Fruit fly (Drosophila melanogaster) whole organism, embryonic: Measurements from ENCODE around the gene Trl.
A peak's percentile ranks its signal among the peaks of the same experiment; 100 is the strongest.

Experiments used
- Bdp1 ChIP-seq: fragments of 200-800 bp; sonication (Bioruptor generic); optimal IDR thresholded peaks from 3 replicates; lab custom pipeline; 2016; ENCODE audit warnings: missing biosample characterization, missing genetic modification characterization
- CG10209 ChIP-seq: fragments of 200-800 bp; sonication (Bioruptor generic); optimal IDR thresholded peaks from 3 replicates; lab custom pipeline; 2017; ENCODE audit warnings: missing biosample characterization, mild to moderate bottlenecking, missing genetic modification characterization, missing genetic modification reagents
- CG10274 ChIP-seq: fragments of 200-800 bp; sonication (Bioruptor generic); optimal IDR thresholded peaks from 3 replicates; lab custom pipeline; 2017; ENCODE audit warnings: missing biosample characterization, mild to moderate bottlenecking, missing genetic modification characterization
- CG10462 ChIP-seq: fragments of 200-800 bp; sonication (Bioruptor generic); optimal IDR thresholded peaks from 2 replicates; lab custom pipeline; 2016; ENCODE audit warnings: missing biosample characterization, missing genetic modification characterization
- CG13424 ChIP-seq: fragments of 200-800 bp; sonication (Bioruptor generic); optimal IDR thresholded peaks from 2 replicates; lab custom pipeline; 2019; ENCODE audit warnings: missing biosample characterization, mild to moderate bottlenecking, missing genetic modification characterization, moderate library complexity
- CG15269 ChIP-seq: fragments of 200-800 bp; sonication (Bioruptor generic); optimal IDR thresholded peaks from 2 replicates; lab custom pipeline; 2018; ENCODE audit warnings: missing biosample characterization, mild to moderate bottlenecking, missing genetic modification characterization, moderate library complexity
- CG1603 ChIP-seq: fragments of 200-800 bp; sonication (Bioruptor generic); optimal IDR thresholded peaks from 2 replicates; lab custom pipeline; 2019; ENCODE audit warnings: missing biosample characterization, mild to moderate bottlenecking, missing genetic modification characterization, moderate library complexity
- CG1647 ChIP-seq: fragments of 200-800 bp; sonication (Bioruptor generic); optimal IDR thresholded peaks from 3 replicates; lab custom pipeline; 2016; ENCODE audit warnings: missing biosample characterization, missing genetic modification characterization
- CG16863 ChIP-seq: fragments of 200-800 bp; sonication (Bioruptor generic); optimal IDR thresholded peaks from 3 replicates; lab custom pipeline; 2016; ENCODE audit warnings: missing biosample characterization, missing genetic modification characterization
- CG18619 ChIP-seq: fragments of 200-800 bp; sonication (Bioruptor generic); optimal IDR thresholded peaks from 3 replicates; lab custom pipeline; 2017; ENCODE audit warnings: missing biosample characterization, mild to moderate bottlenecking, missing genetic modification characterization
- CG18764 ChIP-seq: fragments of 200-800 bp; sonication (Bioruptor generic); optimal IDR thresholded peaks from 3 replicates; lab custom pipeline; 2016; ENCODE audit warnings: missing biosample characterization, missing genetic modification characterization
- CG2712 ChIP-seq: fragments of 200-800 bp; optimal IDR thresholded peaks from 3 replicates; lab custom pipeline; 2019; ENCODE audit warnings: missing biosample characterization, mild to moderate bottlenecking, missing genetic modification characterization, moderate library complexity
- CG3163 ChIP-seq: fragments of 200-800 bp; sonication (Bioruptor generic); optimal IDR thresholded peaks from 3 replicates; lab custom pipeline; 2016; ENCODE audit warnings: missing biosample characterization, missing genetic modification characterization
- CG43689 ChIP-seq: fragments of 200-800 bp; sonication (Bioruptor generic); IDR thresholded peaks from 2 replicates; pipeline ENCODE4 v1.3.6; 2022; ENCODE audit warnings: missing biosample characterization, missing genetic modification characterization
- CG4707 ChIP-seq: fragments of 200-800 bp; sonication (Bioruptor generic); optimal IDR thresholded peaks from 2 replicates; lab custom pipeline; 2018; ENCODE audit warnings: missing biosample characterization, mild to moderate bottlenecking, missing genetic modification characterization, moderate library complexity
- CG5180 ChIP-seq: fragments of 200-800 bp; sonication (Bioruptor generic); optimal IDR thresholded peaks from 3 replicates; lab custom pipeline; 2017; ENCODE audit warnings: missing biosample characterization, missing genetic modification characterization, mild to moderate bottlenecking, moderate library complexity, missing genetic modification reagents
- CG5245 ChIP-seq: fragments of 200-800 bp; sonication (Bioruptor generic); optimal IDR thresholded peaks from 3 replicates; lab custom pipeline; 2016; ENCODE audit warnings: missing biosample characterization, missing genetic modification characterization
- CG6854 ChIP-seq: fragments of 200-800 bp; sonication (Bioruptor generic); optimal IDR thresholded peaks from 3 replicates; lab custom pipeline; 2017; ENCODE audit warnings: missing biosample characterization, mild to moderate bottlenecking, missing genetic modification characterization
- CG7357 ChIP-seq: fragments of 200-800 bp; sonication (Bioruptor generic); IDR thresholded peaks from 3 replicates; pipeline ENCODE4 v1.3.6; 2022; ENCODE audit warnings: missing biosample characterization, missing genetic modification characterization
- CG7745 ChIP-seq: fragments of 200-800 bp; sonication (Bioruptor generic); optimal IDR thresholded peaks from 2 replicates; lab custom pipeline; 2018; ENCODE audit warnings: missing biosample characterization, mild to moderate bottlenecking, missing genetic modification characterization, moderate library complexity
- CG8388 ChIP-seq: fragments of 200-800 bp; sonication (Bioruptor generic); optimal IDR thresholded peaks from 2 replicates; lab custom pipeline; 2019; ENCODE audit warnings: missing biosample characterization, mild to moderate bottlenecking, missing genetic modification characterization, moderate library complexity
- CG9437 ChIP-seq: fragments of 200-800 bp; sonication (Bioruptor generic); optimal IDR thresholded peaks from 2 replicates; lab custom pipeline; 2018; ENCODE audit warnings: missing biosample characterization, mild to moderate bottlenecking, missing genetic modification characterization
- CG9817 ChIP-seq: fragments of 200-800 bp; sonication (Bioruptor generic); optimal IDR thresholded peaks from 2 replicates; lab custom pipeline; 2018; ENCODE audit warnings: missing biosample characterization, mild to moderate bottlenecking, missing genetic modification characterization, moderate library complexity
- CrebB ChIP-seq: fragments of 200-800 bp; sonication (Bioruptor generic); optimal IDR thresholded peaks from 3 replicates; lab custom pipeline; 2018; ENCODE audit warnings: missing biosample characterization, mild to moderate bottlenecking, missing genetic modification characterization
- Dfd ChIP-seq, 2 experiments: fragments of >200 bp; optimal IDR thresholded peaks; 2 replicates each; lab custom pipeline; 2017; ENCODE audit warnings: missing biosample characterization in 2 of 2, missing genetic modification characterization in 2 of 2
- Dll ChIP-seq: fragments of 200-800 bp; sonication (Bioruptor generic); IDR thresholded peaks from 4 replicates; pipeline ENCODE4 v1.3.6; 2022; ENCODE audit warnings: missing biosample characterization, missing genetic modification characterization; ENCODE audit not compliant: partially characterized antibody
- Ets97D ChIP-seq: fragments of 200-800 bp; sonication (Bioruptor generic); optimal IDR thresholded peaks from 3 replicates; lab custom pipeline; 2016; ENCODE audit warnings: missing biosample characterization, missing genetic modification characterization
- H15 ChIP-seq: fragments of 200-800 bp; sonication (Bioruptor generic); IDR thresholded peaks from 3 replicates; pipeline ENCODE4 v1.3.6; 2022; ENCODE audit warnings: missing biosample characterization, missing genetic modification characterization
- MBD-R2 ChIP-seq: fragments of 200-800 bp; sonication (Bioruptor generic); IDR thresholded peaks from 2 replicates; pipeline ENCODE4 v1.3.6; 2022; ENCODE audit warnings: missing biosample characterization, missing genetic modification characterization
- MESR4 ChIP-seq: fragments of 200-800 bp; sonication (Bioruptor generic); optimal IDR thresholded peaks from 2 replicates; lab custom pipeline; 2018; ENCODE audit warnings: missing biosample characterization, mild to moderate bottlenecking, missing genetic modification characterization, moderate library complexity
- Meics ChIP-seq: fragments of 200-800 bp; sonication (Bioruptor generic); optimal IDR thresholded peaks from 2 replicates; lab custom pipeline; 2017; ENCODE audit warnings: missing biosample characterization, mild to moderate bottlenecking, missing genetic modification characterization
- Ravus ChIP-seq: fragments of 200-800 bp; sonication (Bioruptor generic); IDR thresholded peaks from 2 replicates; pipeline ENCODE4 v1.3.6; 2022; ENCODE audit warnings: missing biosample characterization, missing genetic modification characterization
- Xbp1 ChIP-seq: fragments of 200-800 bp; sonication (Bioruptor generic); optimal IDR thresholded peaks from 3 replicates; lab custom pipeline; 2016; ENCODE audit warnings: missing biosample characterization, mild to moderate bottlenecking, missing genetic modification characterization
- ase ChIP-seq: fragments of 200-800 bp; sonication (Bioruptor generic); IDR thresholded peaks from 3 replicates; pipeline ENCODE4 v1.3.6; 2022; ENCODE audit warnings: missing biosample characterization, missing genetic modification characterization
- br ChIP-seq: fragments of >200 bp; optimal IDR thresholded peaks from 2 replicates; lab custom pipeline; 2017
- corto ChIP-seq: fragments of 200-800 bp; sonication (Bioruptor generic); optimal IDR thresholded peaks from 2 replicates; lab custom pipeline; 2016; ENCODE audit warnings: missing biosample characterization, mild to moderate bottlenecking, missing genetic modification characterization, moderate library complexity
- disco-r ChIP-seq: fragments of 200-800 bp; sonication (Bioruptor generic); optimal IDR thresholded peaks from 2 replicates; lab custom pipeline; 2016; ENCODE audit warnings: missing biosample characterization, missing genetic modification characterization
- ewg ChIP-seq: fragments of 200-800 bp; sonication (Bioruptor generic); optimal IDR thresholded peaks from 3 replicates; lab custom pipeline; 2017; ENCODE audit warnings: mild to moderate bottlenecking, missing biosample characterization, missing genetic modification reagents, missing genetic modification characterization
- grn ChIP-seq: fragments of 200-800 bp; sonication (Bioruptor generic); optimal IDR thresholded peaks from 3 replicates; lab custom pipeline; 2017; ENCODE audit warnings: missing biosample characterization, missing genetic modification characterization
- gt ChIP-seq: fragments of 200-800 bp; sonication (Bioruptor generic); IDR thresholded peaks from 2 replicates; pipeline ENCODE4 v1.3.6; 2022; ENCODE audit warnings: missing biosample characterization, missing genetic modification characterization
- h ChIP-seq: fragments of >200 bp; optimal IDR thresholded peaks from 2 replicates; lab custom pipeline; 2017
- klu ChIP-seq: fragments of 200-800 bp; sonication (Bioruptor generic); IDR thresholded peaks from 2 replicates; pipeline ENCODE4 v1.3.6; 2022; ENCODE audit warnings: missing biosample characterization, missing genetic modification characterization
- lola ChIP-seq, 3 experiments: fragments of >200 bp in 2 of 3; fragments of 200-800 bp in 1 of 3; sonication (Bioruptor generic) in 1 of 3; optimal IDR thresholded peaks; 2 replicates each; lab custom pipeline; 2017 to 2019; ENCODE audit warnings: missing biosample characterization in 3 of 3, missing genetic modification characterization in 3 of 3, mild to moderate bottlenecking in 1 of 3, moderate library complexity in 1 of 3
- nom ChIP-seq: fragments of 200-800 bp; sonication (Bioruptor generic); optimal IDR thresholded peaks from 2 replicates; lab custom pipeline; 2017; ENCODE audit warnings: missing biosample characterization, missing genetic modification characterization, mild to moderate bottlenecking, moderate library complexity, missing genetic modification reagents
- slp2 ChIP-seq: fragments of 200-800 bp; sonication (Bioruptor generic); optimal IDR thresholded peaks from 2 replicates; lab custom pipeline; 2016; ENCODE audit warnings: missing biosample characterization, missing genetic modification characterization
- sqz ChIP-seq: fragments of 200-800 bp; sonication (Bioruptor generic); optimal IDR thresholded peaks from 3 replicates; lab custom pipeline; 2018; ENCODE audit warnings: missing biosample characterization, mild to moderate bottlenecking, missing genetic modification characterization
- ssp ChIP-seq: fragments of 200-800 bp; sonication (Bioruptor generic); IDR thresholded peaks from 2 replicates; pipeline ENCODE4 v1.3.6; 2022; ENCODE audit warnings: missing biosample characterization, missing genetic modification characterization
- tll ChIP-seq, 2 experiments: fragments of 200-800 bp in 1 of 2; fragments of >200 bp in 1 of 2; sonication (Bioruptor generic) in 1 of 2; optimal IDR thresholded peaks; 2 replicates each; lab custom pipeline; 2017 to 2019; ENCODE audit warnings: missing biosample characterization in 2 of 2, missing genetic modification characterization in 2 of 2, mild to moderate bottlenecking in 1 of 2, moderate library complexity in 1 of 2
- yki ChIP-seq: fragments of >200 bp; optimal IDR thresholded peaks from 3 replicates; lab custom pipeline; 2018
- z ChIP-seq: fragments of 200-800 bp; sonication (Bioruptor generic); IDR thresholded peaks from 3 replicates; pipeline ENCODE4 v1.3.6; 2022; ENCODE audit warnings: missing biosample characterization, missing genetic modification characterization

The Trl gene

dm6 chr3L:14759984-14760626 lies 744 bp downstream of the Trl start (continued):
- TF ChIP-seq Meics (peak; percentile 63), CG7745 (no peak), lola (GFP tag; optimal IDR thresholded peaks at IDR 0.05; lab: Kevin White, UChicago) (peak in 1 of 3 experiments; percentile 52), Ets97D (no peak), br (lab: Kevin White, UChicago) (no peak), CG13424 (peak; percentile 74), disco-r (peak; percentile 23), ase (GFP tag; lab: Robert Waterston, UW) (0 out of 3 replicates have a peak, but pooled peaks have one; percentile 35), CG5245 (GFP tag; lab: Kevin White, UChicago) (peak; percentile 51), ssp (GFP tag; lab: Robert Waterston, UW) (0 out of 2 replicates have a peak, but pooled peaks have one; percentile 34), Xbp1 (GFP tag; lab: Kevin White, UChicago) (peak; percentile 80), corto (GFP tag; lab: Kevin White, UChicago) (no peak), CG2712 (peak; percentile 63), CG9437 (GFP tag; lab: Kevin White, UChicago) (peak; percentile 44), CG10462 (GFP tag; lab: Kevin White, UChicago) (peak; percentile 46), CG4707 (GFP tag; lab: Kevin White, UChicago) (peak; percentile 17), H15 (GFP tag; lab: Robert Waterston, UW) (peak; percentile 14; the same call in 1 of the 3 replicates), z (GFP tag; lab: Robert Waterston, UW) (peak; percentile 90), CG3163 (GFP tag; lab: Kevin White, UChicago) (peak; percentile 71), nom (GFP tag; lab: Kevin White, UChicago) (no peak), CG16863 (GFP tag; lab: Kevin White, UChicago) (peak; percentile 24), CG1603 (peak; percentile 74), Dll (no peak; the same call in 3 of the 4 replicates), slp2 (GFP tag; lab: Kevin White, UChicago) (peak; percentile 58), h (no peak), ewg (GFP tag; lab: Kevin White, UChicago) (peak; percentile 29), CG18764 (GFP tag; lab: Kevin White, UChicago) (peak; percentile 45), CG5180 (GFP tag; lab: Kevin White, UChicago) (peak; percentile 44), CrebB (no peak), Bdp1 (GFP tag; lab: Kevin White, UChicago) (peak; percentile 65), CG7357 (no peak; the same call in 2 of the 3 replicates), tll (GFP tag; optimal IDR thresholded peaks at IDR 0.05; lab: Kevin White, UChicago) (no peak), CG10209 (GFP tag; lab: Kevin White, UChicago) (peak; percentile 65), CG15269 (tag; lab: Kevin White, UChicago) (peak; percentile 77), MESR4 (GFP tag; lab: Kevin White, UChicago) (no peak), CG18619 (GFP tag; lab: Kevin White, UChicago) (peak; percentile 54), yki (lab: Kevin White, UChicago) (peak; percentile 76), Ravus (GFP tag; lab: Robert Waterston, UW) (no peak), CG9817 (tag; lab: Kevin White, UChicago) (peak; percentile 32), CG43689 (peak; percentile 61), sqz (peak; percentile 97), MBD-R2 (GFP tag; lab: Robert Waterston, UW) (no peak; the same call in 1 of the 2 replicates), CG10274 (GFP tag; lab: Kevin White, UChicago) (peak; percentile 31), gt (GFP tag; lab: Robert Waterston, UW) (no peak), CG1647 (GFP tag; lab: Kevin White, UChicago) (peak; percentile 39), CG6854 (peak; percentile 64), CG8388 (peak; percentile 72), grn (no peak), klu (GFP tag; lab: Robert Waterston, UW) (no peak), Dfd (GFP tag; optimal IDR thresholded peaks at IDR 0.05; lab: Kevin White, UChicago) (no peak)
